Worm (Caenorhabditis elegans) whole organism, L1 larva: ENCODE measurements around the gene Y45F10B.9.

ENCODE experiments used
- F16B12.6 ChIP-seq: fragments of 150-350 bp; optimal IDR thresholded peaks from 2 replicates; lab custom pipeline; 2014; ENCODE audit warnings: missing biosample characterization, missing genetic modification characterization
- Y116A8C.19 ChIP-seq: sonication (generic microtip); optimal IDR thresholded peaks from 2 replicates; lab custom pipeline; 2016; ENCODE audit warnings: missing compliant biosample characterization, missing genetic modification characterization, borderline replicate concordance
- aha-1 ChIP-seq: fragments of 150-350 bp; optimal IDR thresholded peaks from 2 replicates; lab custom pipeline; 2014; ENCODE audit warnings: missing biosample characterization, missing genetic modification characterization
- alr-1 ChIP-seq: fragments of 200-800 bp; sonication (Bioruptor generic); optimal IDR thresholded peaks from 2 replicates; lab custom pipeline; 2018; ENCODE audit warnings: borderline replicate concordance, mild to moderate bottlenecking, missing genetic modification characterization, missing compliant biosample characterization
- aly-2 ChIP-seq: fragments of 150-350 bp; optimal IDR thresholded peaks from 2 replicates; lab custom pipeline; 2014; ENCODE audit warnings: missing biosample characterization, missing genetic modification characterization
- ama-1 ChIP-seq: fragments of 150-350 bp; optimal IDR thresholded peaks from 2 replicates; lab custom pipeline; 2014
- ceh-82 ChIP-seq, 3 experiments: fragments of 150-350 bp in 1 of 3; sonication (generic microtip) in 2 of 3; optimal IDR thresholded peaks; 2 replicates each; lab custom pipeline; 2014 to 2017; ENCODE audit warnings: missing biosample characterization in 3 of 3, missing genetic modification characterization in 3 of 3
- ceh-88 ChIP-seq: fragments of 200-800 bp; sonication (Bioruptor generic); IDR thresholded peaks from 2 replicates; pipeline ENCODE4 v1.3.6; 2022; ENCODE audit warnings: missing genetic modification characterization, missing compliant biosample characterization
- efl-1 ChIP-seq, 4 experiments: fragments of 150-350 bp; optimal IDR thresholded peaks in 3 of 4; peaks in 1 of 4; 1 replicate in 1 of 4; 2 replicates in 3 of 4; lab custom pipeline; 2014; ENCODE audit warnings: missing biosample characterization in 2 of 4, missing genetic modification characterization in 2 of 4, missing genetic modification reagents in 2 of 4
- efl-3 ChIP-seq: fragments of 200-800 bp; sonication (Bioruptor generic); optimal IDR thresholded peaks from 2 replicates; lab custom pipeline; 2018; ENCODE audit warnings: mild to moderate bottlenecking, missing genetic modification characterization, missing compliant biosample characterization
- elt-2 ChIP-seq: sonication (generic microtip); optimal IDR thresholded peaks from 2 replicates; lab custom pipeline; 2016; ENCODE audit warnings: missing genetic modification characterization, mild to moderate bottlenecking, inconsistent platforms, missing compliant biosample characterization, missing genetic modification reagents
- elt-3 ChIP-seq, 6 experiments: fragments of 150-350 bp in 1 of 6; sonication (generic microtip); optimal IDR thresholded peaks; 2 replicates each; lab custom pipeline; 2017 to 2018; ENCODE audit warnings: missing biosample characterization in 6 of 6, missing genetic modification characterization in 6 of 6, inconsistent platforms in 1 of 6
- irx-1 ChIP-seq: sonication (generic microtip); optimal IDR thresholded peaks from 2 replicates; lab custom pipeline; 2016; ENCODE audit warnings: missing genetic modification characterization, missing compliant biosample characterization
- jun-1 ChIP-seq: fragments of 150-350 bp; optimal IDR thresholded peaks from 2 replicates; lab custom pipeline; 2014; ENCODE audit warnings: missing biosample characterization, missing genetic modification reagents, missing genetic modification characterization
- lin-13 ChIP-seq: fragments of 150-350 bp; optimal IDR thresholded peaks from 2 replicates; lab custom pipeline; 2014; ENCODE audit warnings: missing biosample characterization, missing genetic modification reagents, missing genetic modification characterization
- lin-35 ChIP-seq, 2 experiments: fragments of 150-350 bp; optimal IDR thresholded peaks; 2 replicates each; lab custom pipeline; 2014; ENCODE audit warnings: missing biosample characterization in 2 of 2, missing genetic modification characterization in 2 of 2, missing genetic modification reagents in 2 of 2
- lir-3 ChIP-seq: sonication (generic microtip); optimal IDR thresholded peaks from 2 replicates; lab custom pipeline; 2016; ENCODE audit warnings: mild to moderate bottlenecking, missing genetic modification characterization, moderate library complexity, missing compliant biosample characterization; ENCODE audit not compliant: poor library complexity
- nhr-11 ChIP-seq: fragments of 150-350 bp; optimal IDR thresholded peaks from 2 replicates; lab custom pipeline; 2014; ENCODE audit warnings: missing biosample characterization, missing genetic modification characterization
- nhr-12 ChIP-seq: sonication (generic microtip); optimal IDR thresholded peaks from 2 replicates; lab custom pipeline; 2017; ENCODE audit warnings: missing biosample characterization, missing genetic modification characterization
- nhr-19 ChIP-seq: fragments of 200-800 bp; sonication (Bioruptor generic); conservative IDR thresholded peaks from 2 replicates; pipeline ENCODE4 v1.3.6; 2022; ENCODE audit warnings: missing genetic modification characterization, missing compliant biosample characterization
- nhr-20 ChIP-seq: sonication (generic microtip); optimal IDR thresholded peaks from 2 replicates; lab custom pipeline; 2016; ENCODE audit warnings: mild to moderate bottlenecking, missing genetic modification characterization, missing compliant biosample characterization
- nhr-47 ChIP-seq: sonication (generic microtip); optimal IDR thresholded peaks from 2 replicates; lab custom pipeline; 2016; ENCODE audit warnings: mild to moderate bottlenecking, missing genetic modification characterization, moderate library complexity, missing compliant biosample characterization
- nhr-71 ChIP-seq: sonication (generic microtip); optimal IDR thresholded peaks from 2 replicates; lab custom pipeline; 2016; ENCODE audit warnings: mild to moderate bottlenecking, missing genetic modification characterization, moderate library complexity, missing compliant biosample characterization
- nhr-84 ChIP-seq: sonication (generic microtip); optimal IDR thresholded peaks from 2 replicates; lab custom pipeline; 2017; ENCODE audit warnings: missing biosample characterization, missing genetic modification characterization
- nhr-85 ChIP-seq: sonication (generic microtip); peaks from one replicate; lab custom pipeline; 2016; ENCODE audit warnings: missing genetic modification characterization, inconsistent platforms, missing compliant biosample characterization
- nhr-90 ChIP-seq: sonication (generic microtip); optimal IDR thresholded peaks from 2 replicates; lab custom pipeline; 2016; ENCODE audit warnings: mild to moderate bottlenecking, missing genetic modification characterization, missing compliant biosample characterization; ENCODE audit not compliant: poor library complexity
- snpc-4 ChIP-seq: fragments of 150-350 bp; optimal IDR thresholded peaks from 2 replicates; lab custom pipeline; 2014; ENCODE audit warnings: missing biosample characterization, missing genetic modification characterization
- sox-4 ChIP-seq: sonication (generic microtip); optimal IDR thresholded peaks from 2 replicates; lab custom pipeline; 2016; ENCODE audit warnings: missing genetic modification characterization, missing compliant biosample characterization
- tbx-2 ChIP-seq: sonication (generic microtip); optimal IDR thresholded peaks from 2 replicates; lab custom pipeline; 2016; ENCODE audit warnings: missing genetic modification characterization, missing compliant biosample characterization
- vab-15 ChIP-seq: sonication (generic microtip); optimal IDR thresholded peaks from 2 replicates; lab custom pipeline; 2017; ENCODE audit warnings: missing genotype, mild to moderate bottlenecking, missing genetic modification characterization, missing compliant biosample characterization
- ztf-11 ChIP-seq, 2 experiments: sonication (generic microtip); optimal IDR thresholded peaks; 2 replicates each; lab custom pipeline; 2016 to 2017; ENCODE audit warnings: missing genetic modification characterization in 2 of 2, missing biosample characterization in 1 of 2, missing compliant biosample characterization in 1 of 2

Gene Y45F10B.9

DNA sequence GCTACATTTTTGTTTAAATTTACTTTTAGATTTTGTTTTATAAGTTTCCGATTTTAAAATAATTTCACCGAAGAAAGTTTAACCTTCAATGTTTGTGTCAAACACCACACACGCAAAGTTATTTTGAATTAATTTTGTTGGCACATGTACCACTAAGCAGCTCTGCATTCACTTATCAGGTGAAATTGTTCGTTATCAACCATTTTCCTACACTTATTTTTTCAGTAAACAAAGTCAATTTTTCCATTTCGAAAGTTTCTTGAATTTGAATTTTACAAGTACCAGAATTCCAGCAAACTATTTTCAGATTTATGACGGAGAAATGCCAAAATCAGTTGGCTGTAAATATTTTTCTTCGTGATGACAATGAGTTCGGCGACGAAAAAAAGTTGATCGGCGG lies 21.5 kb upstream of the Y45F10B.9 start, which contains the start of gene C08F11.3:
Gene C08F11.3 (plus strand): TSS at position 301 of the 400 bp plus-strand sequence.
- TF ChIP-seq nhr-47 (tag; lab: Kevin White, UChicago) = no peak
- no peak for TF ChIP-seq aha-1 (tag; lab: Kevin White, UChicago)
- no peak for TF ChIP-seq nhr-11 (tag; lab: Kevin White, UChicago)
- no peak for TF ChIP-seq nhr-84
- TF ChIP-seq, all 84 proteins: peak for 0

ce11 chrIV:13609755-13610154 lies 12.0 kb upstream of the Y45F10B.9 start, which contains the start of gene C08F11.13:
Gene C08F11.13 (minus strand): TSS chrIV:13609892.
- TF ChIP-seq nhr-85 (tag; lab: Kevin White, UChicago) (peak; percentile 14), jun-1 (tag; lab: Kevin White, UChicago) (no peak), lin-35 (GFP tag; optimal IDR thresholded peaks at IDR 0.05; lab: Kevin White, UChicago) (peak in 1 of 2 experiments; percentile 20), elt-2 (peak; percentile 36), ceh-88 (GFP tag; lab: Robert Waterston, UW) (no peak)

DNA sequence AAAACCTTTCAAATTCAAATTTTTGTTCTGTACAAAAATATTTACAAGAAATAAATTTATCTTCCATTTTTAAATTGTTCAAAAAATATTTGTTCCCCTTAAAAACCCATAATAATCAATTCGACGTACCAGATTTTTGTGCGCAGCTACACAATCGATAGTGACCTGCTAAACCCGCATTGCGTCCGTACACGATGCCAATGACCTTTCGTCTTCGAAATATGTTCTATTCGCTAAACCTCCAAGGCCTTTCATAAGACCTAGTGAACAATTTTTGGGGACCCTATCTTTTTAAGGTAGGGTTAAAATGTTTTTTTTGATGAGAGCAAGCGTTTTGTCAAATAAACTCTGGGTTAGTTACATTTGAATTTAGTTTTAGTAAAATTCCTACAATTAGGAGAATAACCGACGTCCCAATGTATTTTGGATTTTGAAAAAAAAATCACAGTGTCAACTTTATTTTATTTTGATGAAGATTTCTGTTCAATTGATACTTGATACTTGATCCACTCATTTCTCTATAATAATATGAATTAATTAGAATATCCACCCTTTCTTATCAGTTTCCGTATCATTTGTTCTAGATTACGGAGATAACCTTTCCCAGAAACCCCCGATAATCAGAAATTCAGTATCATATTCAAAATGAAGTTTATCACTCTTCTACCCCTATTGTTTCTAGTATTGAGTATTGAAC lies 4.4 kb upstream of the Y45F10B.9 start, which contains the start of gene Y45F10B.59:
Gene Y45F10B.59 (plus strand): TSS at position 647 of the 697 bp plus-strand sequence.
- TF ChIP-seq nhr-85 (tag; lab: Kevin White, UChicago) (peak; percentile 69), efl-1 (optimal IDR thresholded peaks at IDR 0.05; lab: Kevin White, UChicago) (no peak), efl-1 (GFP tag; optimal IDR thresholded peaks at IDR 0.05 in 1 of 2; lab: Kevin White, UChicago) (peak in 1 of 2 experiments; percentile 66), snpc-4 (peak; percentile 86), nhr-19 (GFP tag; lab: Robert Waterston, UW) (0 out of 2 replicates have a peak, but pooled peaks have one; percentile 16), irx-1 (no peak), nhr-90 (tag; lab: Kevin White, UChicago) (peak; percentile 43), efl-3 (GFP tag; lab: Kevin White, UChicago) (no peak)

DNA sequence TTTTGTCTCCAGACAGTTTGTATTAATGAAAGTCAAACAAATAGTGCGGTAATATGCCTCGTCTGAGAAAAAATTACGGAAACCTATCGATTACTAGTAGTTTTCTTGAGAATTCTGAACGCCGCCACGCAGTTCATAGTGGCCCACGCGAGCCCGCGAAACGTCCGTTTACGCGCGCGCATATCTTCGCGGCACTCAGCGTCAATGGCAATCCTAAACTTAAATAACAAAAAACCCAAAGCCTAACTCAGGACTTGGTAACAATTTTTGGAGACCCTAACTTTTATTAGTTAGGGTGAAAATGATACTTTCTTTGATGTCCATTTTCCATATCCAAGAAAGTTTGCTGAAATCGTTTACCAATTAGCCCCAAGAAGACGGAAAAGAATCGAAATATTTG lies 3.7 kb upstream of the Y45F10B.9 start:
- TF ChIP-seq ceh-82 (tag; optimal IDR thresholded peaks at IDR 0.05; lab: Kevin White, UChicago) = no peak
- no peak for TF ChIP-seq F16B12.6 (tag; lab: Kevin White, UChicago)
- no peak for TF ChIP-seq alr-1 (tag; lab: Kevin White, UChicago)
- TF ChIP-seq nhr-20 (tag; lab: Kevin White, UChicago) = no peak
- TF ChIP-seq nhr-12 (tag; lab: Kevin White, UChicago) = no peak
- TF ChIP-seq sox-4 = no peak
- no peak for TF ChIP-seq vab-15 (tag; lab: Kevin White, UChicago)

ce11 chrIV:13600643-13601042 lies 2.9 kb upstream of the Y45F10B.9 start:
- TF ChIP-seq ztf-11 (tag; optimal IDR thresholded peaks at IDR 0.05; lab: Kevin White, UChicago) (no peak), snpc-4 (peak; percentile 81)

ce11 chrIV:13593351-13593750 lies 4.4 kb downstream of the Y45F10B.9 start, which contains the start of gene Y45F10B.3:
Gene Y45F10B.3 (plus strand): TSS chrIV:13593651.
- TF ChIP-seq Y116A8C.19 (tag; lab: Kevin White, UChicago) (no peak), tbx-2 (no peak), ztf-11 (tag; optimal IDR thresholded peaks at IDR 0.05; lab: Kevin White, UChicago) (no peak), elt-3 (tag; optimal IDR thresholded peaks at IDR 0.05; lab: Kevin White, UChicago) (no peak), ceh-88 (GFP tag; lab: Robert Waterston, UW) (no peak), ama-1 (lab: Kevin White, UChicago) (no peak)
- TF ChIP-seq, all 84 proteins: peak for 0

- TF ChIP-seq nhr-12 (tag; lab: Kevin White, UChicago) = no peak
- no peak for TF ChIP-seq aly-2 (tag; lab: Kevin White, UChicago)
- TF ChIP-seq lin-13 = no peak
- TF ChIP-seq lir-3 (tag; lab: Kevin White, UChicago) = no peak
- TF ChIP-seq elt-2 = no peak
- no peak for TF ChIP-seq nhr-71 (tag; lab: Kevin White, UChicago)
- TF ChIP-seq, all 84 proteins: peak for 0
These were observed 6.1 kb downstream of the Y45F10B.9 start, which contains the start of gene tsp-5 for ce11 chrIV:13591645-13592044. Gene tsp-5 (minus strand): TSS chrIV:13591745.
